Fruit fly (Drosophila melanogaster): ENCODE measurements around the gene shd.

The shd gene

DNA sequence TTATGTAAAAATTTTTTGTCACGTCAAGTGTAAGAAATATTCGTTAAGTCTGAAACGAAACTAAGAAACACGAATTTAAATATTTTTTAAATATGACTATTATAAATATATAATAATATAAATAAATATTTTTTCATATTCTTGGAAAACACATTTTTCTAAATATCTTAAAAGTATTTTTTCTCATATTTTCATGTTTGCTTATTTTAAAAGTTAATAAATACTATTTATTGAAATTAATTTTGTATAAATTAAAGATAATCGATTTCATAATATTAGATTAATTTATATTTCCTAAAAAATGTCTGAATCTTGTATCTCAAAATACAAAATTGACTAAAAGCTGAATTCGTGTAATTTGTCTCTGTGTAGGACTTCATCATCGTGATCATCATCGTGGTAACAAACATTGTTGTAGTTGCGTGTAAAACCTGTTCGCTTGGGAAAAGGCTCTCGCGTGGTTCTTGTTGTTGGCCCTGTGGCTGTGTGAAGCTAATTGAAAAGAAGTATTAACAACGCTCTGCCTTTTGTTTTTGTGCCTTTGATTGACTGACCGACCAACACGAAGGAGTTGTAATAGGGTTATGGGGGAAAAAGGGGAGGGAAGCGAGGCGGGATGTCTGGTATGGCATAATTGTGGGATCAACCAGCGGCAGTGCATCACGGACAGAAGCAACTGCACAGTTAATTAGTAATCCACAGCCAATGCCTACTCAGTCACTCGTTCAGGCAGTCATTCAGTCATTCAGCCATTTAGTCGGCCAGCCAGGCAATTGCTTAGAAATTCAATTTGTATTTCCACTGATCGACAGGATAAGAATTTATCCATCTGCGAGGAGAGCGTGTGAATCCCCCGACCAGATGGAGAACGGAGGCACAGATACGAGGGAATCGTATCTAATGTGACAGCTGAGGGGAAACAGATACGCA is 2.6 kb upstream of the shd start:
- TF ChIP-seq CG8159 (tag; optimal IDR thresholded peaks at IDR 0.05) = peak; percentile 79
- TF ChIP-seq CG12605 (GFP tag; IDR thresholded peaks at IDR 0.05) = no peak
- TF ChIP-seq CG10348 (GFP tag; IDR thresholded peaks at IDR 0.05) = no peak
- no peak for TF ChIP-seq CG4496 (GFP tag; IDR thresholded peaks at IDR 0.05)
- peak; percentile 48 for TF ChIP-seq CG15710 (tag; optimal IDR thresholded peaks at IDR 0.05)
- peak; percentile 51 for TF ChIP-seq CG14655 (GFP tag; optimal IDR thresholded peaks at IDR 0.05)
- peak; percentile 13 for TF ChIP-seq Pif1B (GFP tag; optimal IDR thresholded peaks at IDR 0.05)
- TF ChIP-seq CG17806 (tag; optimal IDR thresholded peaks at IDR 0.05) = peak; percentile 37
- TF ChIP-seq CG34367 (tag; optimal IDR thresholded peaks at IDR 0.05) = peak; percentile 5
- TF ChIP-seq D1 (tag; optimal IDR thresholded peaks at IDR 0.05) = peak; percentile 57
- no peak for TF ChIP-seq EcR (GFP tag; optimal IDR thresholded peaks at IDR 0.05)
- peak; percentile 64 for TF ChIP-seq CG9948 (tag; optimal IDR thresholded peaks at IDR 0.05)
- TF ChIP-seq Pif1A (GFP tag; optimal IDR thresholded peaks at IDR 0.05) = no peak

DNA sequence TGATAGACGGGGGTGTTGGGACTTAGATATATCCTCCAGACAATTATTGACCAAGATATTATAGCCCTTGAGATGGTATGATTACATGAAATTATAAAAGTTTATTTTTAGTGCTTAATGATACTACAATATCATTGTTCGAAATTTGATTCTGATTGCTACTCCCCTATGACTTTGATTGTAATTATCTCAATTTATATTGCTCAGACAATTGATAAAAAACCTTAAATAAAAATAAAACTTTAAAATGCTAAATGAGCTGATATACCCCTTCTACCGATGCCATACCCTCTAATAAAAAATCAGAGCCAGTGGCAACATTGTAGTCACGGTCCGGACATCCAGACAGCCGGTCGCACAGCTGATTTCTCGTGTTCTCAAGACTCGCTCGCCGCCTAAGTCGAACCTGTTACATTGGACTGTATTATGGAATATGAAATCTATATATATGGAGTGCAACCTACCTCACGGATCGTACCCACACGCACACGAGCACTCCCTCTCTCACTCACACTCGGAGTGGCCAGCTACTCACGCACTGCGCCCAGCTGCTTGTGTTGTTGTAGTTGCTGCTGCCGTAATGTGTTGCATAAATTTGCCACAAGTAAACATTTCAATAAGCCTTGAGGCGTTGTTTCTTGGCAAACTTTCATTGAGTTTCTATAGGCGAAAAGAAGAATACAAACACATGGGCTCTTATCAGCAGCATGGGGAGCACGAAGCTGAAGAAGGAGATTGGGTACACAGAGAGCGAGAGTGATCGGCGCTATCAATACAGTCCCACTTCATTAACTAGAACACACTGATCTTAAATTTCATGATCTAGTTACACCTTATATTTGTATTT is 1.1 kb upstream of the shd start:
- TF ChIP-seq CG10348 (GFP tag; IDR thresholded peaks at IDR 0.05) (no peak), CG8159 (tag; optimal IDR thresholded peaks at IDR 0.05) (peak; percentile 81), gl (tag; optimal IDR thresholded peaks at IDR 0.05) (no peak), CG12605 (GFP tag; IDR thresholded peaks at IDR 0.05) (no peak), CG9948 (tag; optimal IDR thresholded peaks at IDR 0.05) (peak; percentile 84), Pif1B (GFP tag; optimal IDR thresholded peaks at IDR 0.05) (peak; percentile 45), CG13204 (GFP tag; optimal IDR thresholded peaks at IDR 0.05) (no peak), fd96Ca (GFP tag; IDR thresholded peaks at IDR 0.05) (peak; percentile 63; the same call in 2 of the 3 replicates), EcR (GFP tag; optimal IDR thresholded peaks at IDR 0.05) (peak; percentile 40), CG8301 (tag; optimal IDR thresholded peaks at IDR 0.05) (peak; percentile 77), Snoo (tag; optimal IDR thresholded peaks at IDR 0.05) (no peak), CG14655 (GFP tag; optimal IDR thresholded peaks at IDR 0.05) (peak; percentile 84), rn (GFP tag; IDR thresholded peaks at IDR 0.05) (no peak), Pif1A (GFP tag; optimal IDR thresholded peaks at IDR 0.05) (no peak), Ets98B (GFP tag; IDR thresholded peaks at IDR 0.05) (peak; percentile 4; the same call in 1 of the 2 replicates), CG4496 (GFP tag; IDR thresholded peaks at IDR 0.05) (peak; percentile 38; the same call in 1 of the 3 replicates), CG32121 (GFP tag; IDR thresholded peaks at IDR 0.05) (peak; percentile 56; the same call in 1 of the 2 replicates), CG17806 (tag; optimal IDR thresholded peaks at IDR 0.05) (peak; percentile 77), D1 (tag; optimal IDR thresholded peaks at IDR 0.05) (peak; percentile 69), CG34367 (tag; optimal IDR thresholded peaks at IDR 0.05) (peak; percentile 75), CG15710 (tag; optimal IDR thresholded peaks at IDR 0.05) (peak; percentile 74)

DNA sequence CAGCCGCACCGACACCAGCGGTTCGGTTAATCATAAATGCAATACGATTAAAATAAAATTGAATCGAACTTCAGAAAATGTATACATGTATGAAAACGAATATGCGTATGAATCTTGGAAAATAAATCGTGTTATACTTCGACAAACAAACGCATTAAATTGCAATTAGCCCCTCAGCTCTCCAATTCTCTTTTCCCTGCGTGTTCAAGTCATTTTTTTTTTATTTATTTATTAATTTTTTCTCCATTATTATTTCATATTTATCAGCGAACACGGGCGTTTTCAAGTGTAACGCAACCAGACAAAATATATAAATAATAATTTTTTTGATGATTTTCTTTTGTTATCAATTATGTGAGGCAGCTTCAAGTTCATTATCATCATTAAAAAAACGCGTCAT is 929 bp downstream of the shd start:
- TF ChIP-seq Pif1A (GFP tag; optimal IDR thresholded peaks at IDR 0.05) = no peak
- TF ChIP-seq fd96Ca (GFP tag; IDR thresholded peaks at IDR 0.05) = no peak
- TF ChIP-seq CG13204 (GFP tag; optimal IDR thresholded peaks at IDR 0.05) = no peak
- no peak for TF ChIP-seq CG14655 (GFP tag; optimal IDR thresholded peaks at IDR 0.05)
- peak; percentile 24 for TF ChIP-seq Snoo (tag; optimal IDR thresholded peaks at IDR 0.05)

DNA sequence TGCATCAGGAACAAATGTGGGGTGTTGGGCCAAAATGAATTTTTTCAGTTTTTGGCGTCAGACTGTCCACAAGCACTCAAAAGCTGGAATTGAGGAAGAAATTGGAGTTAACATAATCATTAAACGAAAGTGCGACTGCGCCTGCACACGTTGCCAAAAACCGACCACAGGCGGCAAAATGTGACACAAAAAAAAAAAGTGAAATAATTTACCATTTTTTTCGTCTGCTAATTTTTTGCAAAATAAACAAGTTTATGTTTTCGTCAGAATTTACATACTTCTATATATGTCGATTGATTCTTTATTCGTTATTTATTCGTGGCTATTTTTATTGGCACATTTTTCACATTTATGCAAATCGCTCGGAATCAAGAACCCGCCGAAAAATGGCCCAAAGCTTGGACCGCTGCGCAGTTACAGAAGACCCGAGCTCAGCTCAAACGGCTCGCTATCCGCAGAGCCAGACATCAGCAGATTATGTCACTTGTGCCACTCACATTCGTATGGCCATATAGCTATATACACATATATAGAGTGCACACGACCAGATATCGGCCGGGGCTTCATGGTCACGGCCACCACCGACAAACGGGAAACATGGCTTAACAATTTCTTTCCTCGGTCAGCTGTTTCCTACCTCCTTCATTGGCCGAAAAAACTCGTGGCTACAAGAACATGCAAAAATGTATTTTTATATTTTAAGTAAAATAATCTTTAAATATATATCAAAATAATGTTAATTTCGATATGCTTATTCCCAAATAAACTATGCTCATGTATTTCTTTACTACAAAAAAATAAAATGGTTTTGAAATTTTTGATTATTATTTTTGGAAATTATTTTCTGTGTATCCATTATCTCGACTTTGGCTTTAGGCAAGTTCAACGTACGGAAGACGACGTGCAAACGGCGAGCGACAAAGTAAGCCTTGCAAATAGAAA is 2.1 kb downstream of the shd start:
- no peak for TF ChIP-seq CG9948 (tag; optimal IDR thresholded peaks at IDR 0.05)
- peak; percentile 70 for TF ChIP-seq CG8301 (tag; optimal IDR thresholded peaks at IDR 0.05)
- TF ChIP-seq Pif1A (GFP tag; optimal IDR thresholded peaks at IDR 0.05) = no peak
- peak; percentile 76 for TF ChIP-seq CG14655 (GFP tag; optimal IDR thresholded peaks at IDR 0.05)

DNA sequence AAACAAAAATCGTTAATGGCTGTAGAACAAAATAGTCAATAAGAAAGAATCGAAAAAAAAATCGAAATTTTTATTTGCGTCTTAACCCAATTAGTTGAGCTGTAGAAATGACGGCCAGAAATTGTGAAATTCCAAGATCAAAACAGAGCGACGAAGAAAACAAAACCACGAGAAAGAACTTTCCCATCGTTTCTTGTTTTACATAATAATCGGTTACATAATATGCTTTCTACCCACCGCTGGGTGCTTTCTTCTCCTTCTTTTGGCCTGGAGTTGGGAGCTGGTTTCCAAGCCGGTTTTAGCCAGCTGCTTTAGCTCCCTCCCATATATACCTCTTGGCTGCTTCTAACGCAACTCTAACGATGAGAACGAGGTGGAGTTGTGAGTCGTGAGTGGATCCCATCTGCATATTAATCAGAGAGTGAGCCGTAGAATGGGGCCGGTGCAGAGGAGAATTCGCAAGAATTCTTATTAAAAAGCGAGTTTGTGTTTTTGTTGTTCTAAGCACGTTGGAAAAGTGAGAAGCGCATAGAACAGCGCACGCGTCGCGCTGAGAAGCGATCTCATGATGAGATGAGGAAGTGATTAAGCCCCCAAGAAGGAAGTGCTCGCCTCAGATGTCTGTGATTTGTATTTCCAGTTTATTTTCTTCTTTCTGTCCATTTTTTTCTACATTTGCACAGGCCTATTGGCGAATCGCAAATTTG is 3.4 kb downstream of the shd start:
- TF ChIP-seq CG14655 (GFP tag; optimal IDR thresholded peaks at IDR 0.05) = no peak
- TF ChIP-seq CG4496 (GFP tag; IDR thresholded peaks at IDR 0.05) = no peak
- TF ChIP-seq fd96Ca (GFP tag; IDR thresholded peaks at IDR 0.05) = no peak
- TF ChIP-seq CG9948 (tag; optimal IDR thresholded peaks at IDR 0.05) = no peak
